Worm (Caenorhabditis elegans): Measurements from ENCODE around the gene F55H2.8.

F55H2.8 gene

ce11 chrIII:9513569-9513968 is at the start of gene F55H2.8:
Gene F55H2.8, plus strand, starts transcription at chrIII:9513869.
- no peak for TF ChIP-seq nhr-12 (tag; optimal IDR thresholded peaks at IDR 0.05)
- TF ChIP-seq skn-1 (tag; optimal IDR thresholded peaks at IDR 0.05) = no peak
- TF ChIP-seq lin-11 (tag; optimal IDR thresholded peaks at IDR 0.05) = no peak
- no peak for TF ChIP-seq crh-2 (tag; optimal IDR thresholded peaks at IDR 0.05)
- TF ChIP-seq egl-27 (tag; optimal IDR thresholded peaks at IDR 0.05) = no peak

ce11 chrIII:9465424-9465823 is 48.2 kb upstream of the F55H2.8 start, which contains the start of gene B0464.9:
Gene B0464.9, plus strand, starts transcription at chrIII:9465767.
- TF ChIP-seq F13H6.1 (tag; optimal IDR thresholded peaks at IDR 0.05) (peak; percentile 40), ama-1 (optimal IDR thresholded peaks at IDR 0.05) (no peak), ceh-82 (tag; optimal IDR thresholded peaks at IDR 0.05) (no peak), unc-55 (GFP tag; optimal IDR thresholded peaks at IDR 0.05) (peak; percentile 74), crh-2 (tag; optimal IDR thresholded peaks at IDR 0.05) (peak; percentile 24), C34F6.9 (tag; optimal IDR thresholded peaks at IDR 0.05) (peak; percentile 89), skn-1 (tag; optimal IDR thresholded peaks at IDR 0.05) (no peak), alr-1 (tag; optimal IDR thresholded peaks at IDR 0.05) (no peak), lsy-2 (tag; optimal IDR thresholded peaks at IDR 0.05) (peak; percentile 57 to 82), nhr-25 (tag; optimal IDR thresholded peaks at IDR 0.05) (peak; percentile 26), lin-13 (GFP tag; optimal IDR thresholded peaks at IDR 0.05) (peak; percentile 13), sma-3 (GFP tag; optimal IDR thresholded peaks at IDR 0.05) (peak; percentile 66), blmp-1 (tag; optimal IDR thresholded peaks at IDR 0.05; ENCODE audit: insufficient read depth) (no peak), egl-27 (tag; optimal IDR thresholded peaks at IDR 0.05) (peak; percentile 28), gmeb-1 (tag; optimal IDR thresholded peaks at IDR 0.05) (peak; percentile 68), sma-9 (GFP tag; optimal IDR thresholded peaks at IDR 0.05) (peak; percentile 61), sma-9 (tag; optimal IDR thresholded peaks at IDR 0.05) (no peak), nhr-12 (tag; optimal IDR thresholded peaks at IDR 0.05) (no peak)

- TF ChIP-seq lsy-2 (tag; optimal IDR thresholded peaks at IDR 0.05) (no peak), unc-55 (GFP tag; optimal IDR thresholded peaks at IDR 0.05) (no peak), mdl-1 (tag; optimal IDR thresholded peaks at IDR 0.05) (no peak), unc-39 (tag; optimal IDR thresholded peaks at IDR 0.05) (no peak), elt-1 (tag; optimal IDR thresholded peaks at IDR 0.05) (no peak)
These were observed 47.8 kb upstream of the F55H2.8 start, which contains the start of gene B0464.6 for ce11 chrIII:9465865-9466264. Gene B0464.6, minus strand, starts transcription at chrIII:9465965.

- peak; percentile 13 for TF ChIP-seq blmp-1 (tag; optimal IDR thresholded peaks at IDR 0.05; ENCODE audit: insufficient read depth)
- TF ChIP-seq ama-1 (optimal IDR thresholded peaks at IDR 0.05) = no peak
- no peak for TF ChIP-seq dmd-4 (tag; optimal IDR thresholded peaks at IDR 0.05)
- peak; percentile 72 for TF ChIP-seq nhr-25 (tag; optimal IDR thresholded peaks at IDR 0.05)
- peak; percentile 44 to 83 for TF ChIP-seq lsy-2 (tag; optimal IDR thresholded peaks at IDR 0.05)
- no peak for TF ChIP-seq mbf-1 (tag; optimal IDR thresholded peaks at IDR 0.05)
- TF ChIP-seq ztf-1 (GFP tag; conservative IDR thresholded peaks at IDR 0.05) = no peak
- TF ChIP-seq F13H6.1 (tag; optimal IDR thresholded peaks at IDR 0.05) = peak; percentile 23
- TF ChIP-seq elt-3 (tag; optimal IDR thresholded peaks at IDR 0.05) = no peak
- peak; percentile 37 for TF ChIP-seq fos-1 (tag; optimal IDR thresholded peaks at IDR 0.05)
- no peak for TF ChIP-seq nhr-23 (tag; optimal IDR thresholded peaks at IDR 0.05)
- no peak for TF ChIP-seq skn-1 (tag; optimal IDR thresholded peaks at IDR 0.05)
- no peak for TF ChIP-seq nhr-12 (tag; optimal IDR thresholded peaks at IDR 0.05)
- TF ChIP-seq C34F6.9 (tag; optimal IDR thresholded peaks at IDR 0.05) = peak; percentile 93
- TF ChIP-seq elt-1 (tag; optimal IDR thresholded peaks at IDR 0.05) = no peak
- no peak for TF ChIP-seq egl-27 (tag; optimal IDR thresholded peaks at IDR 0.05)
- TF ChIP-seq Y55F3AM.14 (GFP tag; optimal IDR thresholded peaks at IDR 0.05) = no peak
- TF ChIP-seq aly-2 (tag; optimal IDR thresholded peaks at IDR 0.05) = no peak
- TF ChIP-seq R02D3.7 (tag; optimal IDR thresholded peaks at IDR 0.05) = no peak
- TF ChIP-seq nhr-237 (tag; optimal IDR thresholded peaks at IDR 0.05) = no peak
- TF ChIP-seq mab-5 (tag; optimal IDR thresholded peaks at IDR 0.05) = peak; percentile 57
- TF ChIP-seq lin-13 (GFP tag; optimal IDR thresholded peaks at IDR 0.05) = peak; percentile 33
- no peak for TF ChIP-seq unc-62 (GFP tag; optimal IDR thresholded peaks at IDR 0.05)
- no peak for TF ChIP-seq peb-1 (tag; optimal IDR thresholded peaks at IDR 0.05)
- no peak for TF ChIP-seq nhr-6 (tag; optimal IDR thresholded peaks at IDR 0.05)
- TF ChIP-seq unc-55 (GFP tag; optimal IDR thresholded peaks at IDR 0.05) = peak; percentile 76
- TF ChIP-seq ceh-16 (tag; optimal IDR thresholded peaks at IDR 0.05) = no peak
- peak; percentile 70 for TF ChIP-seq crh-2 (tag; optimal IDR thresholded peaks at IDR 0.05)
- TF ChIP-seq ztf-4 (tag; optimal IDR thresholded peaks at IDR 0.05) = no peak
- TF ChIP-seq ZK546.5 (tag; optimal IDR thresholded peaks at IDR 0.05) = peak; percentile 12
- no peak for TF ChIP-seq nhr-77 (tag; optimal IDR thresholded peaks at IDR 0.05)
- peak; percentile 46 for TF ChIP-seq sma-9 (GFP tag; optimal IDR thresholded peaks at IDR 0.05)
- TF ChIP-seq sma-9 (tag; optimal IDR thresholded peaks at IDR 0.05) = no peak
- TF ChIP-seq nhr-21 (tag; optimal IDR thresholded peaks at IDR 0.05) = peak; percentile 29
- TF ChIP-seq snpc-4 (tag; optimal IDR thresholded peaks at IDR 0.05) = no peak
- no peak for TF ChIP-seq unc-39 (tag; optimal IDR thresholded peaks at IDR 0.05)
- no peak for TF ChIP-seq zag-1 (tag; optimal IDR thresholded peaks at IDR 0.05)
- no peak for TF ChIP-seq alr-1 (tag; optimal IDR thresholded peaks at IDR 0.05)
- no peak for TF ChIP-seq ztf-11 (tag; optimal IDR thresholded peaks at IDR 0.05)
- TF ChIP-seq ceh-82 (tag; optimal IDR thresholded peaks at IDR 0.05) = no peak
- TF ChIP-seq nhr-11 (tag; optimal IDR thresholded peaks at IDR 0.05) = no peak
- TF ChIP-seq sem-4 (tag; optimal IDR thresholded peaks at IDR 0.05) = no peak
These were observed 46.6 kb upstream of the F55H2.8 start, which contains the start of gene baf-1 for ce11 chrIII:9467095-9467494. Gene baf-1, plus strand, starts transcription at chrIII:9467464.
